Fruit fly (Drosophila melanogaster): Measurements from ENCODE around the gene sna.

The sna gene

DNA sequence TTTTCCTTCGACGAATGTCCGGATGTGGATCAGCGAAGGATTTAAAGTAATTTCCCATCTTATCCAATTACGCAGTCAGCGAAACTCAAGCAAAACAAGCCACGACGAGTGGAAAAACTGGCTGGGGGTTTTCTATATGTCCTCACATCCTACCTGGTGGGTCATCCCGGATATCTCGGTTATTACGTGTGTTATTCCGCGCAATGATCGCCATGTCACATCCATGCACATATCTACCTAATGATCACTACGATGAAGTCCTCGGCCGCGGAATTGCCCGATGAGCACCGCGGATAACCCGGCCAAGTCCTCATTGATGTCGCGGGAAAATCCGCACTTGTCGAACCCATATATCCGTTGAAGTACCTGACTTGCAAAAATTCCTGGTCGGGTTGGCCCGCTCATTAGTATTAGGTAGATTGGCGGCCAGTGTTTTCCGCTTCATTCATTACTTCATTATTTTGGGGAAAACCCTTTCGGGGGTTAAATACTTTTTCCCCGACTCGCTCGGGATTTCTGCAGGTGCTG is 1.7 kb upstream of the sna start:
- TF ChIP-seq CG8478 (optimal IDR thresholded peaks at IDR 0.05), result no peak
- no peak for TF ChIP-seq CTCF (optimal IDR thresholded peaks at IDR 0.05)

DNA sequence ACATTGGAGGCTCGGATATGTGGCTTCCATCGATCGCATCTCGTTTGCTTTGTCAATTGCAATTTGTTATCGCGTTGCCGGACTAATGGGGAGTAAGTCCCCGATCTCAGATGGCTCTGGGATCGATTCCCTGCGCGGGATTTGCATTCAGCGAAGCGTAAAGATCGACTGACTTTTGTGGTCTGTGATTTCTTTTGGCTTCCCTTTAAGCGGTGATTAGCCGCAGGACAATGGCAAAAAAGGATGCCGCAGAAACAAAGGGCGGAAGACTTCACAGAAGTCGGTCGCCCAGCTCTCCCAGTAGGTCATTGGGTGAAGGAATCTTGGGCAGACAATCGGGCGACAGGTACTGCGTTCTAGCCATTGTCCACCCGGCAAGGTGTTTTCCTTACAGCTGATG is 3.1 kb downstream of the sna start:
- TF ChIP-seq CTCF (optimal IDR thresholded peaks at IDR 0.05) (no peak), CG8478 (optimal IDR thresholded peaks at IDR 0.05) (no peak)

DNA sequence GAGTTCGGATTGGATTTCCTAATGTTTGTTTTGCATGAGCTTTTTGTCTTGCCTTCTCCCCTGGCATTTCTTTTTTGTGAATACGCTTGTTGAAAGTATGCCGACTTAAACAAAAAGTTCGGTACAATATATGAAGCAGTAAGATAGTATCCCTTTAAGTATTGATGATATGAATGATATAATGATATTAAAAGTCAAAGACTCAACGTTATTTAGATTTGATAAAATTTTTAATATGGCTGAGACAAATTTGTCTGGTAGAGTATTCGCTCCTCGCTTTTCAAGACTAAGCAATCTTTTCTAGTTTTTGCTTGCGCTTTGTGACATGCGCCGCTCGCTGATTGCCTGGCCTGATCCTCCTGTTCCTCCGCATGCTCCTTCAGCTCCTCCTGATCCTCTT is 3.7 kb downstream of the sna start:
- no peak for TF ChIP-seq CG8478 (optimal IDR thresholded peaks at IDR 0.05)
- no peak for TF ChIP-seq CTCF (optimal IDR thresholded peaks at IDR 0.05)

DNA sequence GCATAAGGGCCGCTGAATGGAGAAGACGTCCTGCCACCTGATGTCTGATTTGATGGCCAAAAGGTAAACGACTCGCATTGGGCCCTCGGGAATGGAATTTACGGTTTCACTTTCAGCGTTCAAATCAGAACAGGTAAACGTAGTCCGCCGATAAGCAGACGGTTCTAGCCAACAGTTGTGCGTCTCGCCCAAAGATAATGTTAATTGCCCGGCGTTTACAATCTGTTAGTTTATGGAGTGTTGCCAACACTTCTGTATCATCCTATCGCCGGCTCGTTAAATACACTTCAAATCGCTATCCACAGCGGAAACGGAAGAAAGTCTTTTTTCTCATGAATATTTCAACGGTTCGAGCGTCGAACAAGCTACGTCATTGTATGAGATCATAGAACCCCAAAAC is 6.5 kb downstream of the sna start:
- TF ChIP-seq CTCF (optimal IDR thresholded peaks at IDR 0.05) (no peak), CG8478 (optimal IDR thresholded peaks at IDR 0.05) (no peak)

DNA sequence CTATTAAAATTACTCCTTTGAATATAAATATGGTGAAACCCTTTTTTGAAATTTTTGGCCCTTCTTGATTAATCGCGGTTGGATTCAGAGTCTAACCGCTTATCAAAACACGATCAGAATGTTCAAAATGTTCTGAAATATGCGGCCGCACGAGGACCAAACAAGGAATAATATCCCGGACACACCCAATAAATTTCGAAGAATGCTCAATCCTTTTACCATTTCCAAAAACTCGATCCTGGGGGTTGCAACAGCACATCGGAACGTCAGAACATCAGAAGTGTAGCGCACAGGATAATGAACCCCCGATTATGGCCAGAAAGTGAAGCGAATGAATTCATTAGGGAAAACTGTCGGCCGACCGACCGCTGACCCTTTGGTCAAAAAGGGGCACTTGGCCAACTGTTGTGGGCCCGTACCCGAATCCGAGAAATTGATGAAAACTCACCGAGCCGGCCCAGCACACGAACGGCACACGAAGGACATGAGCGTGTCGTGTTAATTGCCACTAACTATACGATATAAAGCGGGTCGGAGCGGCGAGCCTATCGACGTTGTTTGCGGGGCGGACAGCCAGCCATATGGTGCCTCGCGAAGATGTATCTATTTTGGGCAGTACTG is 7.4 kb downstream of the sna start:
- TF ChIP-seq CG8478 (optimal IDR thresholded peaks at IDR 0.05) (no peak), CTCF (optimal IDR thresholded peaks at IDR 0.05) (no peak)

DNA sequence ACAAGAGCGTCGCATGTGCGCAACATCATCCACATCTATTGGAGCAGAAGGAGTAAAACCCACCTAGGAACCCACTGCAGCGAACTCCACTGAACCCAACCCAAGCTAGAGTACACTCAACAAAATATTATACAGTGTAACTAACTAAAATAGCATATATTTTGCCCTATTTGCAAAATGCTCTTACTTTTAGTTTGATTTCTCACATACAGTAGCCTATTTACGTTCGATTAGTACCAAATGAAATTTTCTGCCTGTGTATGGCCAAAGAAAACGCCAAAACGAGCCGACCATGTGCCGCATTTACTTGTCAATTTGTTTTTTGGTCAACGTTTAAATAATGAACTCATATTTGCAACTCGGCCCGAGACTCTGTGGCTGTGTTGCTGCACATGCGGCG is 9.3 kb downstream of the sna start:
- TF ChIP-seq CG8478 (optimal IDR thresholded peaks at IDR 0.05), result no peak
- no peak for TF ChIP-seq CTCF (optimal IDR thresholded peaks at IDR 0.05)

DNA sequence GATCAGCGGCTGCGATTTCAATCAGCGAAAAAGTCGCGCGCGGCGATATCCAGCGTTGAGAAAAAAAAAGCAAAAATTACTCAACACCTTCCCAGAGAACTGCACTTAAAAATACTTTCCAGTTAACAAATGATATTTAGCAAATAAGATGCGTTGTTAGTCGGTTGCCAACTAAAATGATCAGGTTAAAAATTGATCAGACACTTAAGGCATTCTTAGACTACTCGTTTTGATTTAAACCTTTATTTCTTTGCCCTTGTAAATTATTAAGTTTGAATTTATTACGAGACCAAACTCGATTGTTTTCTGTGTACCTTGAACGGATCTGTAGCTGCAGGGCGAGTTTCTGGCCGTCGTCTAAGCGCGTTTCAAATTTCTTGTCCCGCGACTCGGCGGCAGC is 12.1 kb downstream of the sna start:
- TF ChIP-seq CTCF (optimal IDR thresholded peaks at IDR 0.05) (no peak), CG8478 (optimal IDR thresholded peaks at IDR 0.05) (no peak)

DNA sequence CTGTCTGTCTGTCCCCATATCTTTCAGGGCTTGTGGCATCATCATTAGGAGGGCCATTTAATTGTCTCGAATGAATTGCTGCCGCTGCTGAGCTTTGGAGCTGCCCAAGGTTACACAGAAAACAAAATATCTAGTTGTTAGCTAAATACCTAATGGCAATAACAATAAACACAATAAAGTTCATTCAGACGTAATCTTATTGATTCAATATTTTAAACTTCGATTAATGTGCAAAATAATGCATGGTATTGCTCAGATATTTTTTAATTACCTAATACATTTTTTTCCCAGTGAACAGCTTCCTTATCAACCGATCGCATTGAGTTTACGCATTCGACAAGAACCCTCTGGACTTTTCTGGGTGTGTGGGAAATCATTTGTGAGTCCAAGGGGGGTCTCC is 12.9 kb downstream of the sna start:
- TF ChIP-seq CTCF (optimal IDR thresholded peaks at IDR 0.05) (no peak), CG8478 (optimal IDR thresholded peaks at IDR 0.05) (no peak)

DNA sequence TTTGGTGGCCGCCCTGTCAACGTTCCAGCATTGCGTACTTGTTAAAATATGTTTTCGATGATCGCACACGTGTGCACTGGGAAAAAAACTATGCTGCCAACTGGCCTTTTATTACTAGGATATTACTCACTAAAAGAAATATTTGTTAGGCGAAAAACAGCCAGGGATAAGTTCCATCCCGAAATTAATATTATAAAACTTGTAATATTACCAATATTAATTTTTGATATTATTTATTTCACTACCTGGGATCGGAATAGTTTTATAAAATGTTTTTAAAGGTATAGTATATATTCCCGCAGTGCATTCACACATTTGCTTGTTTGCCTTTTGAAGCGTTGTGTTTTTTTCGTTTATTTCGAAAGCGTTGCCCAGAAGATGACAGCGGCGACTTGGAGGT is 14.5 kb downstream of the sna start:
- TF ChIP-seq CG8478 (optimal IDR thresholded peaks at IDR 0.05) (no peak), CTCF (optimal IDR thresholded peaks at IDR 0.05) (no peak)

DNA sequence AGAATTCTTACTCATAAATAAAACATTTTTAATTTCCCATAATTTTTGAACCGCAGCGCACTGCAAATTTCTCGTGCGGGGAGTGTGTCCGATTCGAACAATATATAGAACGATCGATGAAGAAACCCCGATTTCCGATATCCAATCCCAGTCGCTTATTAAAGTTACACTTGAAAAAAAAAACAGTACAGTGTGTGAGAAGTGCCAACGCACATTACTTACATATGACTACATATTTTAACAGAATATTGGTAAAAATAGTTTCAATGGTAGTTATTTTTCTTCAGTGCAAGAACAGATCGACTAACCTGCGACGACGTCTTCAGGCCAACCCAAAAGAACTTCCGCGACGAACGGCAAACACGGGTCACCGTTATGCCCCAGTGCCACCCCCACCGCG is 15.1 kb downstream of the sna start:
- TF ChIP-seq CTCF (optimal IDR thresholded peaks at IDR 0.05) (no peak), CG8478 (optimal IDR thresholded peaks at IDR 0.05) (no peak)

DNA sequence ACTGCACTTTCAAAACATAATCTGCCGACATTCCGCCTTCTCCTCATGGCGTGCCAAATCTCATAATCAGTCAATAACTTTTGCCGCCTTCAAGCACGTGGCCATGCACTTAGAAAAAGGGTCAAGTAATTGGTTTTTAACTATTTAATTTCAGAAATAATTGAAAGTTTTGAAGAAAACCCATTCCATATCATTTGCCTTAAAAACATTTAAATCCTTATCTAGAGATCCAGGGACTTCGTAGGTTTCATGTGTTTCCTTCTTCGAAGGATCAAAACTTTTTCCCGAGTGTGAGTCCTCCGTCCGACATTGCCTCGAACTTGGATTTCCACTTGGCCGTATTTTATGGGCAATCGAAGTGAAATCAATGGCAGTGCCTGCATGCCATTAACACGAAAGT is 19.1 kb downstream of the sna start:
- no peak for TF ChIP-seq CG8478 (optimal IDR thresholded peaks at IDR 0.05)

DNA sequence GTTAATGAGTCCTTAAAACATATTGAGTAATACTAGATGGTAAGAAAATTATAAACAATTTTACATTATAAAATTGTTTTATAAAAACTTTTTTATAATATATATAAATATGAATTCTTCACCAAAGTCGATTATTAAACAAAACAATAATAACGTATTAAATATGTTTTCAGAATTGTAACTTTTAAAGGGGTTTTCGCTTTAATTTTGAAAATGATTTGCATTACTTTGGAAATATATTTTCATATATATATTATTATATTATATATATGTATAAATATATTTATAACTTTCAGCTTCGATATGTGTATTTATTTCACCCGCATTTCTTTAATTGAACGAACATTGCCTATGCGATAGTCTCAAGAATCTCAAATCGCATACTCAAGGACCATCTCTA is 20.0 kb downstream of the sna start:
- no peak for TF ChIP-seq CG8478 (optimal IDR thresholded peaks at IDR 0.05)
- TF ChIP-seq CTCF (optimal IDR thresholded peaks at IDR 0.05), result no peak

DNA sequence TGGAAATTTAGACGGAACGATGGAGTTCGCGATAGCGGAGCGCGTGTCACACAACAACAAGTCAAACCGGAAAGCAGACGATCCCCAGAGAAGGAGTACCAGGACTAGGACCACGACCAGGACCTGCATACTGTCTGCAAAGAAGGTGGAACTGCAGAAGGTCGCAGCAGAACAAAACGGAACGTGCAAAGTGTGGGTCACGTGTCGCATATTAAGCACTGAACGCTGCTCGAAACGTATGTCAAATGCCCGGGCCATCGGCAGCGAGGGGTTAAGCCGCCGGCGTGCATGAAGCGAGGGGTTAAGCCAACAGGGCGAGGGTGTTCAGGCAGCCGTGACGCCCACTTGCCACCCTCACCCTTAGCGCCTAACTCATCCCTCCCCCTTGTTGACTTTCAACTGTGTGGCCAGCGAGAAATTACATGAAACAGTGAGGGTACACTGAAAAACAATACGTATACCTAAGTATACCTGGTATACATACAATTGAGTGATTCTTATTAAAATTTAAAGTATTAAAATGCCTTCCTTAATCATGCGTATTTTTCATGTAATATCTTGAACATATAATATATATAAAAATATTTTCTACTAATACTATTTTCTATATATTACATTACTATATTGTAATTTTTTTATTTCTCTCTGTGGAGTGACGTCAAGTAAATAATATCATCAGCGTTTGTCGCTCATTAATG is 36.1 kb downstream of the sna start:
- no peak for TF ChIP-seq CG8478 (optimal IDR thresholded peaks at IDR 0.05)
- TF ChIP-seq CTCF (optimal IDR thresholded peaks at IDR 0.05), result no peak

DNA sequence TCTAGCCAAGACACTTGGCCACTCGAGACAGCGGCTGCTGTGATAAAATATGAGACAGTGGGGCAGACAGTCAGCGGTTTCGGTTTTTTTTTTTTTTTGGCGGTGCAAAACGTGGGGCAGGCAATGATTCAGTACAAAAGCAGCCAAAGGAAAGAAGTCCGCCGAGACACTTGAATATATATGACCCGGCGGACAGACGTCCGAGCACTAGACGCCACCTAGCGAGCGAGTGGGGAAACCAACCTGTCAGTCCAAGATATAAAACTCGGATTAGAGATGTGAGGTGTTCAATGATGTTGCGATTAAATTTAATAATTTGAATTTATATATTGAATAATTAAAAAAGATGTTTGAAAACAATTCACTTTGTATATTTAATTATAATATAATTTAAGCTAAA is 39.1 kb downstream of the sna start:
- TF ChIP-seq CTCF (optimal IDR thresholded peaks at IDR 0.05) (peak; percentile 82 to 84), CG8478 (optimal IDR thresholded peaks at IDR 0.05) (no peak)

DNA sequence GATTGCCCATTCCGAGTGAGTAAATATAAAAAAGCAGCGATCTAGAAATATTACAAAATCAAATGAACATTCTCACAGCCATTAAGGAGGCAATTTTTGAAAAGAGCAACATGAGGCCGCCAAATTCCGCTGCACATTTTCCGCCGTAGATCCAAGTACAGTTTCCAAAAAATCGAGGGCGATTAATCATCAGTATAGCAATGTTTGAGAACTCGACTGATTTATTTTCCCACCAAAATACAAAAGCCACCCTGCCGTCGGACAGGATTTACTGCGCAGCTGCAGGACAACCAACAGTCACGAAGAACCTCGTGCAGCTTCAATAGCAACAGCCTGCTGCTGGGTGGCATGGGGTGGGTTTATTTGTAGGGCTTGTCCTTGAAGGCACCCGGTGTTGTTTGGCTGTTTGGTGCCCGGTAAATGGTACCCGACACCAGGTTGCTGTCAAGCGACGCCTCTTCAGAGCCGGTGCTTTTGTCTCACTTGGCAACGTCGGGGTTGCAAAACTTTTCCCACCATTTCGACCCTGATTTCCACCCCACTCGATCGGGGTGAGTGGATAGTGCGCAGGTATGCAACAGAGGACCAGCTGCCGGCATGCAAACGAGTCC is 42.3 kb downstream of the sna start:
- no peak for TF ChIP-seq CG8478 (optimal IDR thresholded peaks at IDR 0.05)

DNA sequence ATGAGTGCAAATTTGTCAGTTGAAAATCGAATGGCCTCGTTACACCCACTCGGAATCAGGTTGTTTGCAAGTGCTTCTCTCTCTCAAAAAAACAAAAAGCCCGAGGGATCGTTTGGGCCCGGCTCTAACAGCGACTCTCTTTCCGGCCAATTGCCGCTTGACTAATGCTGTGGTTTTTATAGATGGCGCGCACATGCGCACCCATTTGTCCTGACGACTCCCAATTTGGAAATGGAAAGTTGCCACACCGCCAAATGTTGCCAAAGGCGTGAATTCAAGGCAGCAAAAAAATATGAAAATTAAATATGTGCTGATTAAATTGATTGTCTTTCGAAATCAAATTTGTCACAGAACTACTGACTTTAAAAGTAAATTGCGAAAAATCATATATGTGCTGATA is 43.1 kb downstream of the sna start:
- TF ChIP-seq CG8478 (optimal IDR thresholded peaks at IDR 0.05) (no peak), CTCF (optimal IDR thresholded peaks at IDR 0.05) (peak in 1 of 2 experiments; percentile 23)
